Worm (Caenorhabditis elegans): ENCODE data around the gene rpl-11.1.

DNA sequence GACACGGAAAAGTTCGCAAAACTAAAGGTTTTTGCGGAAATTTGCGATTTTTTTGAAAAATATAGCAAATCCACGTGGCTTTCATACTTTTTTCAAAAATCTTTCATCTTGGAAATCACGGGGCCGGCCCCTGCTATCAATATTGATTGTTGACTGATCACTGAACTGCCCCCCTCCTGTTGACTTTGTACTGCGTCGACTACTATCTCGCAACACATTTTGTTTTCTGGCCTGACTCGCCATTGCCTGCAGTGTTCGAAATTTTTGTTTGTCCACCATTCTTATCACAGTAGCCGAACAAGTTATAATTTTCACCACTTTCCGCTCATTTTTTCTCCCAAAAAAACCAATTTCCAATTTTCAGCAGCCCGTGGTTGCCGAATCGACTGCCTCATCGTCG is 4.8 kb downstream of the rpl-11.1 start:
- TF ChIP-seq dao-5 (tag; optimal IDR thresholded peaks at IDR 0.05): no peak
- no peak for TF ChIP-seq him-1 (tag; optimal IDR thresholded peaks at IDR 0.05)
